Worm (Caenorhabditis elegans): Measurements from ENCODE around the gene zhit-2.
A peak's percentile ranks its signal among the peaks of the same experiment; 100 is the strongest.

The zhit-2 gene

DNA sequence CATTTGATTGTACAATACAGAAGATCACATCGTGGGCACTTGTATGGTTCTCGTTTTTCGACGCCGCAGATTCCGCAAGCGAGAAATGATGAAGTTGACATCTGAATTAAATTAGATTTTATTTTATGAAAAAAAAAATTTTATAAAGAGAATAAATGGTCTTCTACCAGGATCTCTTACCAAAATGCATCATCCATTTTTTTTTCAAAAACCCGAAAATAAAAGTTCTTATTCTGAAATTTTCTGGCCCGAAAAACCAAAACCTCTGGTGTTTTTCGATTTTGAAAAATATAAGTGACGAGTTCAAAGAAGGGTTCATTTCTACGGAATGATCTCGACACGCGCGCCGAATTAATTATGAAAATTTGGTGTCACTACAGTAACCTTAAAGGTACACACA is at the start of gene zhit-2:
Gene zhit-2, minus strand, starts transcription at position 101 of the 400 bp plus-strand sequence.
- TF ChIP-seq xnd-1 (tag; optimal IDR thresholded peaks at IDR 0.05), result no peak
- TF ChIP-seq zfh-2 (GFP tag; conservative IDR thresholded peaks at IDR 0.05), result no peak
- TF ChIP-seq Y67H2A.10 (GFP tag; conservative IDR thresholded peaks at IDR 0.05), result no peak
- TF ChIP-seq F55B11.4 (tag; optimal IDR thresholded peaks at IDR 0.05; ENCODE audit: borderline replicate concordance, insufficient read depth), result no peak
- no peak for TF ChIP-seq nfya-2 (GFP tag; IDR thresholded peaks at IDR 0.05)
- no peak for TF ChIP-seq zim-3 (tag; optimal IDR thresholded peaks at IDR 0.05)
- no peak for TF ChIP-seq F52B5.7 (tag; optimal IDR thresholded peaks at IDR 0.05)
- TF ChIP-seq rcor-1 (GFP tag; IDR thresholded peaks at IDR 0.05), result no peak
- TF ChIP-seq chd-7 (tag; optimal IDR thresholded peaks at IDR 0.05), result no peak
- no peak for TF ChIP-seq cebp-2 (GFP tag; IDR thresholded peaks at IDR 0.05)
- no peak for TF ChIP-seq ZK185.1 (tag; optimal IDR thresholded peaks at IDR 0.05; ENCODE audit: poor library complexity, severe bottlenecking)

DNA sequence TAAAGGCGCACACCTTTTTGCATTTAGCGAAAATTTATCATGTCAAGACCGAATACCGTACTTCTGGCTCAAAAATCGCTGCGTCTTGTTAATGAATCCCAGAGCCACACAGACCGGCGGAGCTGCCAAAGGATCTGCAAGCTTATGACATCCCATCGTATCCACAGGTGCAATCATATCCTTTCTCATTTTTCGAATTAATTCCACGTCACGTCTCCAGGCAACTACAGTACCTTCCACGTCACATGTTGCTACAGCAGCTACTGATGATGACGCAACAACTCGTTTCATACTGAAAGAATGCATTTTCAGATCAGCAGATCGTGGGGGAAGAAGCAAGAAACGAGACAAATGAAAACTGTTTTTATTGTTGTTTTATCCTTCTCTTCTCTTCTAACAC is 48.9 kb upstream of the zhit-2 start, which contains the start of gene R10E4.6:
Gene R10E4.6, plus strand, starts transcription at position 301 of the 400 bp plus-strand sequence.
- no peak for TF ChIP-seq F37B4.10 (GFP tag; IDR thresholded peaks at IDR 0.05)
- no peak for TF ChIP-seq mxl-1 (tag; optimal IDR thresholded peaks at IDR 0.05)
- TF ChIP-seq ceh-58 (GFP tag; IDR thresholded peaks at IDR 0.05), result no peak
- no peak for TF ChIP-seq hrde-1 (tag; optimal IDR thresholded peaks at IDR 0.05; ENCODE audit: borderline replicate concordance)
- no peak for TF ChIP-seq snpc-3.4 (tag; optimal IDR thresholded peaks at IDR 0.05)
- TF ChIP-seq snpc-1.3 (tag; optimal IDR thresholded peaks at IDR 0.05; ENCODE audit: insufficient read depth), result no peak
- TF ChIP-seq F52B5.7 (tag; optimal IDR thresholded peaks at IDR 0.05), result no peak
- no peak for TF ChIP-seq nfyb-1 (GFP tag; IDR thresholded peaks at IDR 0.05)
- no peak for TF ChIP-seq B0336.3 (GFP tag; IDR thresholded peaks at IDR 0.05)
- TF ChIP-seq nhr-90 (tag; optimal IDR thresholded peaks at IDR 0.05), result no peak
- TF ChIP-seq K12H6.12 (tag; optimal IDR thresholded peaks at IDR 0.05), result no peak
- no peak for TF ChIP-seq ztf-18 (tag; optimal IDR thresholded peaks at IDR 0.05)
- no peak for TF ChIP-seq ZK185.1 (tag; optimal IDR thresholded peaks at IDR 0.05; ENCODE audit: poor library complexity, severe bottlenecking)
- no peak for TF ChIP-seq ceh-79 (tag; optimal IDR thresholded peaks at IDR 0.05)
- no peak for TF ChIP-seq ceh-40 (GFP tag; IDR thresholded peaks at IDR 0.05)
- TF ChIP-seq F33H1.4 (GFP tag; IDR thresholded peaks at IDR 0.05), result no peak

DNA sequence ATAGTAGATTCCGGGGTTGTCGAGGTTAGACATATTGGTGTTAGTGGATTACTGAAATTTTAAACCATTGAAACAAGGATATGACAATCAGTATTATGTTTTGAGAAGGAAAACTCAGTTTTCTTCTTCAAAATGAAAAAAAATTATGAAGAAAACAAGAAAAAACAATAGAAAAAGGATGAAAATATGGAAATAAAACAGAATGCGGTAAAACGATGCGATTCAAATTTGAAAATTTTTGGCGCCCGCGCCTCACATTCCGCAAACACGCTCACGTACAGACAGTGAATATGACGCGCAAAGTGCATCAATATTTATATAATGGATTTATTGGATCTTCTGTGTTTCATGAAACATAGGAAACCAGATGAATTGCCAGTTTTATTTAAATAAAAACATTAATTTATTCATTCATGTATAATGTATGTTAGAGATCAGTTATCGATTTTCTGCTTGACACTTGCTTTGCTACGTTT is 47.1 kb upstream of the zhit-2 start, which contains the start of gene mcm-5:
Gene mcm-5, minus strand, starts transcription at position 51 of the 476 bp plus-strand sequence.
- TF ChIP-seq die-1 (tag; optimal IDR thresholded peaks at IDR 0.05) (no peak), hlh-12 (tag; optimal IDR thresholded peaks at IDR 0.05) (no peak), snpc-4 (GFP tag; optimal IDR thresholded peaks at IDR 0.05) (peak; percentile 9), snpc-4 (tag; optimal IDR thresholded peaks at IDR 0.05) (no peak), ztf-26 (tag; optimal IDR thresholded peaks at IDR 0.05) (no peak), F33H1.4 (GFP tag; IDR thresholded peaks at IDR 0.05) (peak; percentile 60), attf-6 (GFP tag; IDR thresholded peaks at IDR 0.05) (no peak), nhr-179 (tag; optimal IDR thresholded peaks at IDR 0.05) (no peak), Y53F4B.3 (GFP tag; IDR thresholded peaks at IDR 0.05) (no peak), ets-4 (GFP tag; optimal IDR thresholded peaks at IDR 0.05) (no peak), nhr-80 (tag; optimal IDR thresholded peaks at IDR 0.05) (no peak), gei-17 (GFP tag; optimal IDR thresholded peaks at IDR 0.05) (no peak), athp-1 (tag; optimal IDR thresholded peaks at IDR 0.05) (no peak), lsl-1 (GFP tag; optimal IDR thresholded peaks at IDR 0.05) (peak; percentile 74), D2030.7 (GFP tag; IDR thresholded peaks at IDR 0.05) (peak; percentile 74; the same call in 1 of the 2 replicates), lin-35 (GFP tag; optimal IDR thresholded peaks at IDR 0.05) (peak in 1 of 3 experiments; percentile 45), snpc-3.4 (tag; optimal IDR thresholded peaks at IDR 0.05) (peak; percentile 59), hsf-1 (GFP tag; IDR thresholded peaks at IDR 0.05) (0 out of 2 replicates have a peak, but pooled peaks have one; percentile 21), hrde-1 (tag; optimal IDR thresholded peaks at IDR 0.05; ENCODE audit: borderline replicate concordance) (no peak), F22D6.2 (tag; optimal IDR thresholded peaks at IDR 0.05) (no peak), mxl-1 (tag; optimal IDR thresholded peaks at IDR 0.05) (no peak), hmg-1.2 (GFP tag; IDR thresholded peaks at IDR 0.05) (peak; percentile 39; the same call in 1 of the 2 replicates), efl-1 (GFP tag; optimal IDR thresholded peaks at IDR 0.05) (peak; percentile 95), madf-8 (GFP tag; conservative IDR thresholded peaks at IDR 0.05) (peak; percentile 78), B0035.1 (tag; optimal IDR thresholded peaks at IDR 0.05) (no peak)

Data from whole organism, young adult.